Fruit fly (Drosophila melanogaster) S2 (cell line): ENCODE results near the gene euc.

Experiments
- CG8478 ChIP-seq: fragments of >200 bp; optimal IDR thresholded peaks from 2 replicates; lab custom pipeline; 2018
- CTCF ChIP-seq, 2 experiments: fragments of >200 bp; optimal IDR thresholded peaks; 2 replicates each; lab custom pipeline; 2018

The euc gene

dm6 chr3R:18949896-18950295 is 28.7 kb downstream of the euc start, which contains the start of gene CG43732:
TSS of gene CG43732 (plus strand) at chr3R:18950196.
- no peak for TF ChIP-seq CTCF (optimal IDR thresholded peaks at IDR 0.05; lab: Kevin White, UChicago)
- TF ChIP-seq CG8478 (lab: Kevin White, UChicago): no peak

dm6 chr3R:18949131-18949530 is 29.5 kb downstream of the euc start:
- no peak for TF ChIP-seq CG8478 (lab: Kevin White, UChicago)
- TF ChIP-seq CTCF (optimal IDR thresholded peaks at IDR 0.05; lab: Kevin White, UChicago): no peak

dm6 chr3R:18947307-18947706 is 31.3 kb downstream of the euc start:
- TF ChIP-seq CG8478 (lab: Kevin White, UChicago) (no peak), CTCF (optimal IDR thresholded peaks at IDR 0.05; lab: Kevin White, UChicago) (no peak)

dm6 chr3R:18931725-18932124 is 46.9 kb downstream of the euc start:
- TF ChIP-seq CTCF (optimal IDR thresholded peaks at IDR 0.05; lab: Kevin White, UChicago) (no peak), CG8478 (lab: Kevin White, UChicago) (no peak)

- peak in 1 of 2 experiments; percentile 12 for TF ChIP-seq CTCF (optimal IDR thresholded peaks at IDR 0.05; lab: Kevin White, UChicago)
- no peak for TF ChIP-seq CG8478 (lab: Kevin White, UChicago)
Measured at dm6 chr3R:18928918-18929705, 49.5 kb downstream of the euc start, which contains the start of gene CG42613. TSS of gene CG42613 (plus strand) at chr3R:18929196.

dm6 chr3R:18928346-18928917 is 50.2 kb downstream of the euc start, which contains the start of gene Mpc1:
TSS of gene Mpc1 (minus strand) at chr3R:18928659.
- TF ChIP-seq CTCF (optimal IDR thresholded peaks at IDR 0.05; lab: Kevin White, UChicago): no peak
- no peak for TF ChIP-seq CG8478 (lab: Kevin White, UChicago)
